Fruit fly (Drosophila melanogaster): ENCODE data around the gene Ntl.
"Not testable (repeated sequence)": the region's sequence is repeated elsewhere in the genome, so short reads cannot be mapped to it uniquely, and the experiment has no call there.

Ntl gene

dm6 chr2L:7711034-7711685 is 480 bp downstream of the Ntl start:
- TF ChIP-seq CG4496 (GFP tag; IDR thresholded peaks at IDR 0.05) (0 out of 3 replicates have a peak, but pooled peaks have one; percentile 18), CG14655 (GFP tag; optimal IDR thresholded peaks at IDR 0.05) (no peak)

- TF ChIP-seq CG34367 (tag; optimal IDR thresholded peaks at IDR 0.05) (no peak), CG13204 (GFP tag; optimal IDR thresholded peaks at IDR 0.05) (no peak), Pif1B (GFP tag; optimal IDR thresholded peaks at IDR 0.05) (no peak), CG32121 (GFP tag; IDR thresholded peaks at IDR 0.05) (no peak), fd96Ca (GFP tag; IDR thresholded peaks at IDR 0.05) (no peak), CG15710 (tag; optimal IDR thresholded peaks at IDR 0.05) (no peak)
Measured at dm6 chr2L:7716545-7716944, 5.9 kb downstream of the Ntl start, which contains the start of gene CG33296. CG33296 (minus strand) TSS chr2L:7716645.

- TF ChIP-seq fd96Ca (GFP tag; IDR thresholded peaks at IDR 0.05): no peak
Measured at dm6 chr2L:7719387-7719786, 8.7 kb downstream of the Ntl start, which contains the start of gene CG13793. CG13793 (minus strand) TSS chr2L:7719487.

dm6 chr2L:7722102-7722501 is 11.4 kb downstream of the Ntl start:
- TF ChIP-seq CG14655 (GFP tag; optimal IDR thresholded peaks at IDR 0.05) (no peak), gl (tag; optimal IDR thresholded peaks at IDR 0.05) (no peak), CG13204 (GFP tag; optimal IDR thresholded peaks at IDR 0.05) (no peak), CG8301 (tag; optimal IDR thresholded peaks at IDR 0.05) (no peak), rn (GFP tag; IDR thresholded peaks at IDR 0.05) (no peak), CG9948 (tag; optimal IDR thresholded peaks at IDR 0.05) (no peak), Pif1B (GFP tag; optimal IDR thresholded peaks at IDR 0.05) (no peak), CG4496 (GFP tag; IDR thresholded peaks at IDR 0.05) (no peak), Snoo (tag; optimal IDR thresholded peaks at IDR 0.05) (no peak), CG34367 (tag; optimal IDR thresholded peaks at IDR 0.05) (no peak), CG15710 (tag; optimal IDR thresholded peaks at IDR 0.05) (no peak), CG8159 (tag; optimal IDR thresholded peaks at IDR 0.05) (no peak), D1 (tag; optimal IDR thresholded peaks at IDR 0.05) (no peak), Ets98B (GFP tag; IDR thresholded peaks at IDR 0.05) (no peak), Pif1A (GFP tag; optimal IDR thresholded peaks at IDR 0.05) (no peak), fd96Ca (GFP tag; IDR thresholded peaks at IDR 0.05) (no peak), CG32121 (GFP tag; IDR thresholded peaks at IDR 0.05) (no peak), CG12605 (GFP tag; IDR thresholded peaks at IDR 0.05) (no peak), EcR (GFP tag; optimal IDR thresholded peaks at IDR 0.05) (no peak), CG10348 (GFP tag; IDR thresholded peaks at IDR 0.05) (no peak)

- TF ChIP-seq CG34367 (tag; optimal IDR thresholded peaks at IDR 0.05): no peak
- no peak for TF ChIP-seq CG12605 (GFP tag; IDR thresholded peaks at IDR 0.05)
- TF ChIP-seq EcR (GFP tag; optimal IDR thresholded peaks at IDR 0.05): no peak
- TF ChIP-seq Ets98B (GFP tag; IDR thresholded peaks at IDR 0.05): no peak
- no peak for TF ChIP-seq CG14655 (GFP tag; optimal IDR thresholded peaks at IDR 0.05)
- no peak for TF ChIP-seq CG13204 (GFP tag; optimal IDR thresholded peaks at IDR 0.05)
- no peak for TF ChIP-seq CG8301 (tag; optimal IDR thresholded peaks at IDR 0.05)
- no peak for TF ChIP-seq Pif1B (GFP tag; optimal IDR thresholded peaks at IDR 0.05)
- no peak for TF ChIP-seq CG10348 (GFP tag; IDR thresholded peaks at IDR 0.05)
- TF ChIP-seq CG4496 (GFP tag; IDR thresholded peaks at IDR 0.05): no peak
- no peak for TF ChIP-seq gl (tag; optimal IDR thresholded peaks at IDR 0.05)
- no peak for TF ChIP-seq D1 (tag; optimal IDR thresholded peaks at IDR 0.05)
- TF ChIP-seq CG17806 (tag; optimal IDR thresholded peaks at IDR 0.05): no peak
- no peak for TF ChIP-seq fd96Ca (GFP tag; IDR thresholded peaks at IDR 0.05)
- TF ChIP-seq CG9948 (tag; optimal IDR thresholded peaks at IDR 0.05): no peak
- TF ChIP-seq CG32121 (GFP tag; IDR thresholded peaks at IDR 0.05): no peak
- no peak for TF ChIP-seq rn (GFP tag; IDR thresholded peaks at IDR 0.05)
- TF ChIP-seq CG15710 (tag; optimal IDR thresholded peaks at IDR 0.05): no peak
Measured at dm6 chr2L:7722723-7723122, 12.0 kb downstream of the Ntl start, which contains the start of gene CG13794. CG13794 (minus strand) TSS chr2L:7722823.

dm6 chr2L:7726268-7726997 is 15.8 kb downstream of the Ntl start, which contains the start of gene CG13795:
CG13795 (minus strand) TSS chr2L:7726298.
- TF ChIP-seq Pif1B (GFP tag; optimal IDR thresholded peaks at IDR 0.05) (no peak), CG14655 (GFP tag; optimal IDR thresholded peaks at IDR 0.05) (peak; percentile 17), Pif1A (GFP tag; optimal IDR thresholded peaks at IDR 0.05) (no peak), CG9948 (tag; optimal IDR thresholded peaks at IDR 0.05) (no peak), CG4496 (GFP tag; IDR thresholded peaks at IDR 0.05) (no peak)

dm6 chr2L:7732570-7732969 is 21.9 kb downstream of the Ntl start, which contains the start of gene CG13796:
CG13796 (minus strand) TSS chr2L:7732670.
- TF ChIP-seq CG14655 (GFP tag; optimal IDR thresholded peaks at IDR 0.05); Pif1B (GFP tag; optimal IDR thresholded peaks at IDR 0.05); CG32121 (GFP tag; IDR thresholded peaks at IDR 0.05): not testable (repeated sequence)

All from whole organism, pupa.